Fruit fly (Drosophila melanogaster): ENCODE data around the gene TotF.

Gene TotF

dm6 chr2L:19958520-19959161, 46.5 kb upstream of the TotF start, which contains the start of gene COX4 (continued):
- TF ChIP-seq CG17568 (GFP tag; optimal IDR thresholded peaks at IDR 0.05) (no peak), Aef1 (GFP tag; IDR thresholded peaks at IDR 0.05) (no peak), CG6813 (GFP tag; optimal IDR thresholded peaks at IDR 0.05) (no peak), prd (optimal IDR thresholded peaks at IDR 0.05) (no peak), prd (GFP tag; IDR thresholded peaks at IDR 0.05) (no peak), CG17385 (GFP tag; optimal IDR thresholded peaks at IDR 0.05) (no peak), jumu (GFP tag; optimal IDR thresholded peaks at IDR 0.05) (no peak), Hr78 (GFP tag; optimal IDR thresholded peaks at IDR 0.05) (no peak), dan (GFP tag; IDR thresholded peaks at IDR 0.05) (no peak), kah (GFP tag; optimal IDR thresholded peaks at IDR 0.05) (no peak), pan (optimal IDR thresholded peaks at IDR 0.05) (no peak), pan (GFP tag; optimal IDR thresholded peaks at IDR 0.05 in 1 of 2, IDR thresholded peaks at IDR 0.05 in 1 of 2) (no peak), CG6272 (GFP tag; IDR thresholded peaks at IDR 0.05) (no peak), sens (GFP tag) (peak; percentile 2), B-H1 (GFP tag; IDR thresholded peaks at IDR 0.05) (no peak), tin (GFP tag; optimal IDR thresholded peaks at IDR 0.05) (no peak), CG12236 (GFP tag; optimal IDR thresholded peaks at IDR 0.05) (no peak), trem (tag; optimal IDR thresholded peaks at IDR 0.05) (peak; percentile 69), pb (GFP tag; optimal IDR thresholded peaks at IDR 0.05) (no peak), zen2 (GFP tag; IDR thresholded peaks at IDR 0.05; ENCODE audit: partially characterized antibody) (peak; percentile 32; the same call in 1 of the 3 replicates), Spps (tag; optimal IDR thresholded peaks at IDR 0.05) (no peak), Tbp (GFP tag; optimal IDR thresholded peaks at IDR 0.05) (no peak), CG10274 (GFP tag; optimal IDR thresholded peaks at IDR 0.05) (no peak), CTCF (GFP tag; optimal IDR thresholded peaks at IDR 0.05) (no peak), CG33213 (GFP tag; optimal IDR thresholded peaks at IDR 0.05) (no peak), sr (GFP tag; IDR thresholded peaks at IDR 0.05) (no peak), CG2678 (tag; optimal IDR thresholded peaks at IDR 0.05) (no peak), lab (GFP tag; optimal IDR thresholded peaks at IDR 0.05) (no peak), CG32767 (GFP tag; IDR thresholded peaks at IDR 0.05) (no peak), CG13123 (GFP tag; optimal IDR thresholded peaks at IDR 0.05) (no peak), stc (GFP tag; IDR thresholded peaks at IDR 0.05) (no peak), bsh (GFP tag; optimal IDR thresholded peaks at IDR 0.05) (no peak), knrl (GFP tag; IDR thresholded peaks at IDR 0.05; ENCODE audit: partially characterized antibody) (peak; percentile 77), br (optimal IDR thresholded peaks at IDR 0.05) (no peak), stwl (tag; optimal IDR thresholded peaks at IDR 0.05) (peak; percentile 91), CG12659 (GFP tag; optimal IDR thresholded peaks at IDR 0.05) (peak; percentile 44), Atf6 (GFP tag; IDR thresholded peaks at IDR 0.05) (no peak), CG12299 (tag; optimal IDR thresholded peaks at IDR 0.05) (no peak), ranshi (GFP tag; IDR thresholded peaks at IDR 0.05) (no peak), croc (GFP tag; conservative IDR thresholded peaks at IDR 0.05) (no peak), Optix (GFP tag; IDR thresholded peaks at IDR 0.05) (no peak), CG7928 (GFP tag; optimal IDR thresholded peaks at IDR 0.05) (no peak), C15 (GFP tag; IDR thresholded peaks at IDR 0.05) (no peak), CG15601 (tag; optimal IDR thresholded peaks at IDR 0.05) (peak; percentile 48), Pdp1 (GFP tag; optimal IDR thresholded peaks at IDR 0.05) (peak in 1 of 2 experiments; percentile 98), CG3407 (GFP tag; optimal IDR thresholded peaks at IDR 0.05) (no peak), ftz-f1 (GFP tag; optimal IDR thresholded peaks at IDR 0.05) (no peak), disco-r (GFP tag; optimal IDR thresholded peaks at IDR 0.05) (no peak), jing (GFP tag; optimal IDR thresholded peaks at IDR 0.05) (no peak), H2.0 (GFP tag; IDR thresholded peaks at IDR 0.05) (no peak), CG12744 (GFP tag; optimal IDR thresholded peaks at IDR 0.05) (no peak), CG11560 (tag; IDR thresholded peaks at IDR 0.05) (no peak)

All from whole organism, embryonic.